Fruit fly (Drosophila melanogaster) whole organism, wandering third instar larva: ENCODE results near the gene Rchy1.

Source experiments
- Abd-B ChIP-seq: fragments of >200 bp; optimal IDR thresholded peaks from 2 replicates; lab custom pipeline; 2017; ENCODE audit warnings: missing biosample characterization, missing genetic modification characterization
- CG32264 ChIP-seq: fragments of 200-800 bp; sonication (Bioruptor generic); optimal IDR thresholded peaks from 2 replicates; lab custom pipeline; 2016; ENCODE audit warnings: missing biosample characterization, missing genetic modification characterization
- CG9705 ChIP-seq: fragments of 200-800 bp; sonication (Bioruptor generic); optimal IDR thresholded peaks from 2 replicates; lab custom pipeline; 2018; ENCODE audit warnings: missing biosample characterization, mild to moderate bottlenecking, missing genetic modification characterization
- CrebA ChIP-seq: fragments of 200-800 bp; sonication (Bioruptor generic); optimal IDR thresholded peaks from 2 replicates; lab custom pipeline; 2016; ENCODE audit warnings: missing biosample characterization, mild to moderate bottlenecking, missing genetic modification characterization, borderline replicate concordance
- Dfd ChIP-seq: fragments of >200 bp; optimal IDR thresholded peaks from 2 replicates; lab custom pipeline; 2017; ENCODE audit warnings: missing biosample characterization, missing genetic modification characterization
- Dif ChIP-seq: fragments of 200-275, 200-300 bp; sonication (Bioruptor generic); optimal IDR thresholded peaks from 2 replicates; lab custom pipeline; 2018; ENCODE audit warnings: missing biosample characterization, missing genetic modification characterization; ENCODE audit not compliant: partially characterized antibody
- GATAd ChIP-seq: sonication (Bioruptor generic); optimal IDR thresholded peaks from 2 replicates; lab custom pipeline; 2016; ENCODE audit warnings: missing biosample characterization, missing genetic modification characterization
- Hnf4 ChIP-seq: fragments of 200-800 bp; sonication (Bioruptor generic); optimal IDR thresholded peaks from 2 replicates; lab custom pipeline; 2016; ENCODE audit warnings: missing biosample characterization, mild to moderate bottlenecking, missing genetic modification characterization
- Hr78 ChIP-seq: fragments of >200 bp; optimal IDR thresholded peaks from 2 replicates; lab custom pipeline; 2017; ENCODE audit warnings: missing biosample characterization, missing genetic modification characterization
- Hr83 ChIP-seq: fragments of 200-300 bp; sonication (Bioruptor generic); optimal IDR thresholded peaks from 2 replicates; lab custom pipeline; 2016; ENCODE audit warnings: missing biosample characterization, mild to moderate bottlenecking, missing genetic modification characterization, moderate library complexity; ENCODE audit not compliant: poor library complexity, severe bottlenecking
- Myc ChIP-seq: fragments of >200 bp; optimal IDR thresholded peaks from 2 replicates; lab custom pipeline; 2017
- N ChIP-seq: fragments of >200 bp; optimal IDR thresholded peaks from 2 replicates; lab custom pipeline; 2018; ENCODE audit warnings: missing biosample characterization, missing external identifiers, missing genetic modification characterization
- OdsH ChIP-seq: fragments of 200-800 bp; sonication (Bioruptor generic); optimal IDR thresholded peaks from 2 replicates; lab custom pipeline; 2016; ENCODE audit warnings: missing biosample characterization, mild to moderate bottlenecking, missing genetic modification characterization
- Rel ChIP-seq, 2 experiments: fragments of 200-800 bp; sonication (Bioruptor generic) in 1 of 2; optimal IDR thresholded peaks; 2 replicates in 1 of 2; 3 replicates in 1 of 2; lab custom pipeline; 2016 to 2019; ENCODE audit warnings: mild to moderate bottlenecking in 2 of 2, missing biosample characterization in 2 of 2, missing genetic modification characterization in 2 of 2, moderate library complexity in 1 of 2
- Vsx2 ChIP-seq: fragments of 200-300, 225-300 bp; sonication (Bioruptor generic); optimal IDR thresholded peaks from 2 replicates; lab custom pipeline; 2018; ENCODE audit warnings: missing biosample characterization, missing genetic modification characterization; ENCODE audit not compliant: partially characterized antibody
- br ChIP-seq: fragments of 200-800 bp; sonication (Bioruptor generic); optimal IDR thresholded peaks from 2 replicates; lab custom pipeline; 2016; ENCODE audit warnings: missing biosample characterization, missing genetic modification characterization
- brk ChIP-seq: fragments of 200-800 bp; sonication (Bioruptor generic); optimal IDR thresholded peaks from 2 replicates; lab custom pipeline; 2016; ENCODE audit warnings: missing biosample characterization, mild to moderate bottlenecking, missing genetic modification characterization
- dl ChIP-seq, 2 experiments: fragments of 175-275, 200-275 bp in 1 of 2; fragments of 200-275 bp in 1 of 2; sonication (Bioruptor generic); optimal IDR thresholded peaks; lab custom pipeline; 2018; ENCODE audit warnings: mild to moderate bottlenecking in 2 of 2, missing biosample characterization in 2 of 2, missing genetic modification characterization in 2 of 2, moderate library complexity in 2 of 2; ENCODE audit not compliant: partially characterized antibody in 2 of 2, insufficient read depth in 1 of 2
- dmrt93B ChIP-seq: fragments of 200-800 bp; sonication (Bioruptor generic); optimal IDR thresholded peaks from 2 replicates; lab custom pipeline; 2018; ENCODE audit warnings: missing biosample characterization, mild to moderate bottlenecking, missing genetic modification characterization
- ey ChIP-seq: fragments of 200-800 bp; sonication (Bioruptor generic); optimal IDR thresholded peaks from 2 replicates; lab custom pipeline; 2016; ENCODE audit warnings: missing biosample characterization, missing genetic modification characterization
- foxo ChIP-seq, 2 experiments: fragments of 200-800 bp; sonication (Bioruptor generic); optimal IDR thresholded peaks; 2 replicates in 1 of 2; 3 replicates in 1 of 2; lab custom pipeline; 2016 to 2017; ENCODE audit warnings: missing biosample characterization in 2 of 2, missing genetic modification characterization in 2 of 2
- pan ChIP-seq: fragments of >200 bp; optimal IDR thresholded peaks from 2 replicates; lab custom pipeline; 2017
- rgr ChIP-seq: fragments of 200-800 bp; sonication (Bioruptor generic); optimal IDR thresholded peaks from 3 replicates; lab custom pipeline; 2016; ENCODE audit warnings: missing biosample characterization, mild to moderate bottlenecking, missing genetic modification characterization
- tai ChIP-seq: sonication (Bioruptor generic); optimal IDR thresholded peaks from 2 replicates; lab custom pipeline; 2016; ENCODE audit warnings: missing biosample characterization, missing genetic modification characterization
- usp ChIP-seq: fragments of >200 bp; optimal IDR thresholded peaks from 2 replicates; lab custom pipeline; 2017; ENCODE audit warnings: missing biosample characterization, missing genetic modification characterization
- woc ChIP-seq: sonication (Bioruptor generic); optimal IDR thresholded peaks from 2 replicates; lab custom pipeline; 2016; ENCODE audit warnings: missing biosample characterization, mild to moderate bottlenecking, missing genetic modification characterization

Rchy1 gene

DNA sequence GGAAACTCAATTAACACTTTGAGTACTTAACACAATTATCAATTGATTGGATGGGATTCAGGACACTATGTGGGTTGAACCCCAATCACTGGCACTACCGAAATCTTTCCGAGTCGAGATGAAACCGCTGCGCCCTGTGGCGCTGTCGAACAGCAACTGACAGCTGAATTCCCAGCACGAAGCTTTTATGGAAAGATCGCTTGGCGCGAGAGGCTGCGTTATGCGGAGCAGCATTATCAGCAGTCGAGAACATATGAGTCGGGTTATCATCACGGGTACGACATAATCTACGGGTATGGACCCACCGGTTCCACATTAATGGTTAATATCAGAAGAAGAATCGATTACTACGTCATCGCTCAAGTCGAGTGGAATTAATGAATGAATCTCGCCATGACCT lies 42.3 kb downstream of the Rchy1 start, which contains the start of gene Tig:
Gene Tig (minus strand): TSS at position 163 of the 400 bp plus-strand sequence.
- no peak for TF ChIP-seq CG9705 (GFP tag; lab: Kevin White, UChicago)
- no peak for TF ChIP-seq tai (GFP tag; lab: Kevin White, UChicago)
- TF ChIP-seq br (GFP tag; lab: Kevin White, UChicago) = no peak
- no peak for TF ChIP-seq Rel (GFP tag; optimal IDR thresholded peaks at IDR 0.05; lab: Kevin White, UChicago)
- peak; percentile 40 for TF ChIP-seq Rel (tag; optimal IDR thresholded peaks at IDR 0.05; lab: Kevin White, UChicago)

DNA sequence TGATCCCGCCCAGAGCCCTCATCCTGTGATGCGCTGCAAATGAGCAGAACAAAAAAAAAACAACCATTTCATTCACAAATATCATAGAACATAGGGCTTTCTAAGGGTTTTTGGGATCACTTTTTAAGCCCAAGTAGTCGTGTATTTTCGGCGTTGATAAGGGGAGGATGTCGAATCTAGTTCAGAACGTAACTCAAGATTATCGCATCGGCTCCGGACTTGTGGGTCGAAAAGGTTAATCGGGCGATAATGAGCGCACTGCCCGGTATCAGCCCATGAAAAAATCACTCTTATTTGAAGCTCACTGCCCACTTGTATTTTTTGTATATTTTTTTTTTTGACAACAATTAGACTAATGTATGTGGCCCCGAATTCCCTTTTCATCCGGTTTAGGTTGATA lies 43.0 kb downstream of the Rchy1 start:
- TF ChIP-seq CrebA (GFP tag; lab: Kevin White, UChicago) = no peak
- no peak for TF ChIP-seq N
- no peak for TF ChIP-seq dl (GFP tag; optimal IDR thresholded peaks at IDR 0.05; lab: Kevin White, UChicago; ENCODE audit: insufficient read depth in 1 of 2, partially characterized antibody in 2 of 2)
- no peak for TF ChIP-seq br (GFP tag; lab: Kevin White, UChicago)

DNA sequence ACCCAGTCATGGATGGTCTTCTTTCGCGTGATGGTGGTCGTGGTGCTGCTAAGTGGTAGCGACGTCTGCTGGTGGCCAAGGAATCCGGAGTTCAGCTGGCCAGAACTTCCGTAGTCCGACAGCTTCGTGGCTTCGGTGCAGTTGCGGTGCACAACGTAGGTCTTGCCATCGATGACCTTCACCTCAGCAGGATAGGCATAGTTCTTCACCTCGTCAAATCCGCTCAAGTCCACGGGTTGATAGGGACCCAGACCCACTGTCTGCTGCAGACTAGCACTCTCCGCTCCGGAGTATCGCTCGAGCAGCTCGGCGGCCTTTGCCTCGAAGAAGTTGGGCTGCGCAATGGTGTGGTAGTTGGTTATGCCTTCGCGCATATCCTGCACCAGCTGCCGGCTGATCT lies 44.0 kb downstream of the Rchy1 start:
- TF ChIP-seq Dfd = no peak
- no peak for TF ChIP-seq Abd-B (GFP tag; lab: Kevin White, UChicago)
- TF ChIP-seq Myc = no peak
- TF ChIP-seq dl (GFP tag; optimal IDR thresholded peaks at IDR 0.05; lab: Kevin White, UChicago; ENCODE audit: insufficient read depth in 1 of 2, partially characterized antibody in 2 of 2) = no peak
- TF ChIP-seq GATAd = no peak
- no peak for TF ChIP-seq Hr83 (GFP tag; lab: Kevin White, UChicago)
- no peak for TF ChIP-seq Dif (GFP tag; lab: Kevin White, UChicago)

DNA sequence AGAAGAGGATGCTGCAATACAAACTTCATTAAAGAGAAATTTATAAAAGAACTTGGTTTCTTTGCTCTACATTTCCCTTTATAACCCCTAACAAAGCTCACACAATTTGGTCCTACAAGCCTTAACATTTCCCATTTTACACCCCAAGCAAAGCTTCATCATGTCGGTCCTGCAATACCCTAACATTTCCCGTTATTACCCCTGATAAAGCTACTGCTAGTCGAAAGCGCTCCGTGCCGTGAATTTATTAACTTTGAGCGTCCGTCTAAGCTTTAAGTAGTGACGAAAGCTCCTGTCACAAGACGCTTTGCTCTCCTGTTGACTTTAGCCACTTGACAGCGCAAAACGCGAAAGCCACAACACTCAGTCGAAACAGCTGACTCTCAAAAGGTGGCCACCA lies 53.5 kb downstream of the Rchy1 start, which contains the start of gene CG13982:
Gene CG13982 (plus strand): TSS at position 363 of the 400 bp plus-strand sequence.
- TF ChIP-seq foxo (GFP tag; optimal IDR thresholded peaks at IDR 0.05; lab: Kevin White, UChicago) (no peak), OdsH (no peak), dmrt93B (no peak), Hr78 (no peak), rgr (no peak), brk (no peak), br (GFP tag; lab: Kevin White, UChicago) (no peak), GATAd (no peak), Hnf4 (GFP tag; lab: Kevin White, UChicago) (no peak), woc (GFP tag; lab: Kevin White, UChicago) (no peak), Vsx2 (GFP tag; lab: Kevin White, UChicago) (no peak), Dfd (no peak), Myc (no peak), dl (GFP tag; optimal IDR thresholded peaks at IDR 0.05; lab: Kevin White, UChicago; ENCODE audit: insufficient read depth in 1 of 2, partially characterized antibody in 2 of 2) (no peak), Hr83 (GFP tag; lab: Kevin White, UChicago) (no peak), CrebA (GFP tag; lab: Kevin White, UChicago) (no peak), tai (GFP tag; lab: Kevin White, UChicago) (no peak), pan (lab: Kevin White, UChicago) (no peak)

dm6 chr2L:6411089-6411757 lies 54.2 kb downstream of the Rchy1 start, which contains the start of gene DIP-epsilon:
Gene DIP-epsilon, minus strand, starts transcription at chr2L:6411326.
- no peak for TF ChIP-seq Rel (GFP tag; optimal IDR thresholded peaks at IDR 0.05; lab: Kevin White, UChicago)
- TF ChIP-seq Rel (tag; optimal IDR thresholded peaks at IDR 0.05; lab: Kevin White, UChicago) = no peak
- TF ChIP-seq CG32264 (GFP tag; lab: Kevin White, UChicago) = no peak
- no peak for TF ChIP-seq usp
- peak; percentile 29 for TF ChIP-seq Dif (GFP tag; lab: Kevin White, UChicago)
- TF ChIP-seq ey (GFP tag; lab: Kevin White, UChicago) = no peak
- TF ChIP-seq, all 38 proteins: peak for 1
